Fruit fly (Drosophila melanogaster): ENCODE data around the gene Grp170.
A peak's percentile ranks its signal among the peaks of the same experiment; 100 is the strongest.

The Grp170 gene

dm6 chrX:2298708-2299370 lies 24.0 kb upstream of the Grp170 start (continued):
- TF ChIP-seq esg (GFP tag; conservative IDR thresholded peaks at IDR 0.05) (peak; percentile 70), Taf1 (GFP tag; IDR thresholded peaks at IDR 0.05) (no peak), inv (GFP tag; IDR thresholded peaks at IDR 0.05; ENCODE audit: partially characterized antibody) (no peak), CG8281 (tag; optimal IDR thresholded peaks at IDR 0.05) (peak; percentile 3), BtbVII (GFP tag; optimal IDR thresholded peaks at IDR 0.05) (peak; percentile 15), CG11560 (tag; IDR thresholded peaks at IDR 0.05) (no peak), ab (GFP tag; optimal IDR thresholded peaks at IDR 0.05) (peak; percentile 67), CG32772 (GFP tag; IDR thresholded peaks at IDR 0.05) (peak; percentile 74), CkIIα-i1 (GFP tag; IDR thresholded peaks at IDR 0.05) (no peak), kni (GFP tag; optimal IDR thresholded peaks at IDR 0.05) (peak; percentile 55), ham (GFP tag; IDR thresholded peaks at IDR 0.05) (no peak), CG6765 (GFP tag; optimal IDR thresholded peaks at IDR 0.05) (no peak), CG3281 (GFP tag; optimal IDR thresholded peaks at IDR 0.05) (peak; percentile 6), nerfin-1 (tag; optimal IDR thresholded peaks at IDR 0.05) (peak; percentile 74), CG17186 (GFP tag; optimal IDR thresholded peaks at IDR 0.05) (peak; percentile 68), Vsx1 (GFP tag; optimal IDR thresholded peaks at IDR 0.05) (peak; percentile 1), caup (GFP tag; optimal IDR thresholded peaks at IDR 0.05; ENCODE audit: severe bottlenecking) (peak; percentile 27), Lhr (GFP tag; optimal IDR thresholded peaks at IDR 0.05) (peak; percentile 49), Poxn (GFP tag; IDR thresholded peaks at IDR 0.05) (no peak), grau (tag; optimal IDR thresholded peaks at IDR 0.05) (peak; percentile 76), luna (GFP tag; optimal IDR thresholded peaks at IDR 0.05) (no peak), fd64A (GFP tag; optimal IDR thresholded peaks at IDR 0.05) (peak; percentile 87), Max (GFP tag; optimal IDR thresholded peaks at IDR 0.05) (peak; percentile 41), NfI (GFP tag; optimal IDR thresholded peaks at IDR 0.05) (peak; percentile 74), Mes4 (GFP tag; optimal IDR thresholded peaks at IDR 0.05) (peak; percentile 88), seq (GFP tag; IDR thresholded peaks at IDR 0.05) (peak; percentile 76), CG8089 (GFP tag; optimal IDR thresholded peaks at IDR 0.05) (peak; percentile 82), B-H2 (GFP tag; optimal IDR thresholded peaks at IDR 0.05) (no peak), CG10431 (GFP tag; optimal IDR thresholded peaks at IDR 0.05) (peak; percentile 55), ap (GFP tag; IDR thresholded peaks at IDR 0.05) (peak; percentile 77), croc (GFP tag; conservative IDR thresholded peaks at IDR 0.05) (peak; percentile 75), Gsc (GFP tag; IDR thresholded peaks at IDR 0.05) (no peak), CG17802 (tag; optimal IDR thresholded peaks at IDR 0.05) (peak; percentile 68), Hey (tag; optimal IDR thresholded peaks at IDR 0.05) (no peak), CG6683 (GFP tag; optimal IDR thresholded peaks at IDR 0.05) (no peak), Lim3 (GFP tag; IDR thresholded peaks at IDR 0.05) (no peak), MBD-R2 (GFP tag; IDR thresholded peaks at IDR 0.05) (0 out of 2 replicates have a peak, but pooled peaks have one; percentile 13), CG15601 (tag; optimal IDR thresholded peaks at IDR 0.05) (peak; percentile 88), CG8359 (GFP tag; optimal IDR thresholded peaks at IDR 0.05; ENCODE audit: borderline replicate concordance) (peak; percentile 69), pros (GFP tag; optimal IDR thresholded peaks at IDR 0.05) (peak; percentile 78), CG33557 (GFP tag; optimal IDR thresholded peaks at IDR 0.05) (peak; percentile 78), abd-A (tag; optimal IDR thresholded peaks at IDR 0.05) (no peak), CG30431 (GFP tag; optimal IDR thresholded peaks at IDR 0.05) (peak; percentile 82), otp (GFP tag; IDR thresholded peaks at IDR 0.05) (peak; percentile 93), run (tag; optimal IDR thresholded peaks at IDR 0.05) (peak; percentile 74), CG3995 (GFP tag; optimal IDR thresholded peaks at IDR 0.05) (no peak), Hmr (GFP tag; optimal IDR thresholded peaks at IDR 0.05) (peak; percentile 27), her (GFP tag; optimal IDR thresholded peaks at IDR 0.05) (peak; percentile 81), jing (GFP tag; optimal IDR thresholded peaks at IDR 0.05) (peak; percentile 67)

All from whole organism, embryonic.